Worm (Caenorhabditis elegans) whole organism, L1 larva: ENCODE results near the gene ZC513.14.

Experiments
- ama-1 ChIP-seq: fragments of 150-350 bp; optimal IDR thresholded peaks from 2 replicates; lab custom pipeline; 2014
- fkh-10 ChIP-seq: sonication (generic microtip); optimal IDR thresholded peaks from 2 replicates; lab custom pipeline; 2017; ENCODE audit warnings: missing biosample characterization, missing genetic modification reagents, missing genetic modification characterization
- hpl-2 ChIP-seq: fragments of 150-350 bp; optimal IDR thresholded peaks from 2 replicates; lab custom pipeline; 2014; ENCODE audit warnings: missing biosample characterization, missing genetic modification reagents, missing genetic modification characterization
- pqm-1 ChIP-seq: sonication (generic microtip); optimal IDR thresholded peaks from 3 replicates; lab custom pipeline; 2017; ENCODE audit warnings: missing biosample characterization, missing genetic modification characterization

ZC513.14 gene

ce11 chrV:7985860-7986259 is 50.0 kb downstream of the ZC513.14 start, which contains the start of gene Y97E10AL.1:
Y97E10AL.1 (plus strand) TSS chrV:7986160.
- TF ChIP-seq ama-1 (lab: Kevin White, UChicago), result no peak
- no peak for TF ChIP-seq hpl-2 (GFP tag; lab: Kevin White, UChicago)
- no peak for TF ChIP-seq pqm-1 (tag; lab: Kevin White, UChicago)
- no peak for TF ChIP-seq fkh-10 (GFP tag; lab: Kevin White, UChicago)
